Worm (Caenorhabditis elegans) whole organism, L4 larva: ENCODE measurements around the gene acp-2.
A peak's percentile ranks its signal among the peaks of the same experiment; 100 is the strongest.

Experiments used
- F10B5.3 ChIP-seq: sonication (generic microtip); optimal IDR thresholded peaks from 2 replicates; lab custom pipeline; 2016; ENCODE audit warnings: mild to moderate bottlenecking, missing genetic modification characterization, missing compliant biosample characterization
- F26F4.8 ChIP-seq: fragments of 200-800 bp; sonication (Bioruptor generic); conservative IDR thresholded peaks from 2 replicates; pipeline ENCODE4 v1.3.6; 2022; ENCODE audit warnings: missing genetic modification characterization, missing compliant biosample characterization
- F37D6.2 ChIP-seq: sonication (generic microtip); optimal IDR thresholded peaks from 2 replicates; lab custom pipeline; 2016; ENCODE audit warnings: mild to moderate bottlenecking, missing genetic modification characterization, missing compliant biosample characterization
- F44E2.7 ChIP-seq: fragments of 200-800 bp; sonication (Bioruptor generic); IDR thresholded peaks from 2 replicates; pipeline ENCODE4 v2.1.2; 2022; ENCODE audit warnings: missing genetic modification characterization, missing compliant biosample characterization
- R02D3.7 ChIP-seq: fragments of 150-350 bp; sonication (generic microtip); optimal IDR thresholded peaks from 3 replicates; lab custom pipeline; 2014; ENCODE audit warnings: missing biosample characterization, missing genetic modification characterization
- T26A8.4 ChIP-seq: fragments of 200-800 bp; sonication (Bioruptor generic); IDR thresholded peaks from 2 replicates; pipeline ENCODE4 v1.3.6; 2022; ENCODE audit warnings: missing genetic modification characterization, missing compliant biosample characterization
- aly-2 ChIP-seq: sonication (generic microtip); optimal IDR thresholded peaks from 2 replicates; lab custom pipeline; 2018; ENCODE audit warnings: missing biosample characterization, missing genetic modification characterization
- arid-1 ChIP-seq: fragments of 200-800 bp; sonication (Bioruptor generic); conservative IDR thresholded peaks from 2 replicates; pipeline ENCODE4 v1.3.6; 2022; ENCODE audit warnings: missing genetic modification reagents, missing genetic modification characterization, missing compliant biosample characterization
- attf-4 ChIP-seq: sonication (generic microtip); optimal IDR thresholded peaks from 3 replicates; lab custom pipeline; 2017; ENCODE audit warnings: missing biosample characterization, missing genetic modification characterization
- ceh-20 ChIP-seq: fragments of 200-800 bp; sonication (Bioruptor generic); IDR thresholded peaks from 2 replicates; pipeline ENCODE4 v1.3.6; 2022; ENCODE audit warnings: missing genetic modification reagents, missing genetic modification characterization, missing compliant biosample characterization
- ceh-28 ChIP-seq: fragments of 150-350 bp; optimal IDR thresholded peaks from 2 replicates; lab custom pipeline; 2014; ENCODE audit warnings: missing biosample characterization, missing genetic modification reagents, missing genetic modification characterization
- ceh-44 ChIP-seq: fragments of 200-800 bp; sonication (Bioruptor generic); IDR thresholded peaks from 2 replicates; pipeline ENCODE4 v1.3.6; 2022; ENCODE audit warnings: missing genetic modification reagents, missing genetic modification characterization, missing compliant biosample characterization
- cey-2 ChIP-seq: sonication (generic microtip); optimal IDR thresholded peaks from 3 replicates; lab custom pipeline; 2017; ENCODE audit warnings: missing genetic modification characterization, mild to moderate bottlenecking, missing compliant biosample characterization, antibody characterized with exemption, borderline replicate concordance; ENCODE audit not compliant: insufficient read depth
- ctbp-1 ChIP-seq: fragments of 200-800 bp; sonication (Bioruptor generic); IDR thresholded peaks from 2 replicates; pipeline ENCODE4 v1.3.6; 2022; ENCODE audit warnings: missing genetic modification reagents, missing genetic modification characterization, missing compliant biosample characterization
- daf-19 ChIP-seq: fragments of 200-800 bp; sonication (Bioruptor generic); conservative IDR thresholded peaks from 2 replicates; pipeline ENCODE4 v1.3.6; 2022; ENCODE audit warnings: missing genetic modification characterization, missing compliant biosample characterization
- dmd-8 ChIP-seq: fragments of 200-800 bp; sonication (Bioruptor generic); IDR thresholded peaks from 2 replicates; pipeline ENCODE4 v1.3.6; 2022; ENCODE audit warnings: missing genetic modification characterization, missing compliant biosample characterization
- dmd-9 ChIP-seq: fragments of 200-800 bp; sonication (Bioruptor generic); IDR thresholded peaks from 2 replicates; pipeline ENCODE4 v1.3.6; 2022; ENCODE audit warnings: missing genetic modification reagents, missing genetic modification characterization, missing compliant biosample characterization
- dpl-1 ChIP-seq: fragments of 150-350 bp; optimal IDR thresholded peaks from 2 replicates; lab custom pipeline; 2014; ENCODE audit warnings: missing biosample characterization, missing genetic modification reagents, missing genetic modification characterization
- egl-27 ChIP-seq: sonication (generic microtip); optimal IDR thresholded peaks from 3 replicates; lab custom pipeline; 2017; ENCODE audit warnings: missing biosample characterization, missing genetic modification reagents, missing genetic modification characterization
- fkh-10 ChIP-seq: fragments of 150-350 bp; optimal IDR thresholded peaks from 2 replicates; lab custom pipeline; 2014; ENCODE audit warnings: missing biosample characterization, missing genetic modification reagents, missing genetic modification characterization
- fos-1 ChIP-seq: fragments of 150-350 bp; optimal IDR thresholded peaks from 2 replicates; lab custom pipeline; 2014; ENCODE audit warnings: missing biosample characterization, missing genetic modification characterization
- hlh-11 ChIP-seq: fragments of 200-800 bp; sonication (Bioruptor generic); optimal IDR thresholded peaks from 2 replicates; lab custom pipeline; 2018; ENCODE audit warnings: mild to moderate bottlenecking, missing genetic modification characterization, missing compliant biosample characterization
- hmg-1.1 ChIP-seq: fragments of 200-800 bp; sonication (Bioruptor generic); IDR thresholded peaks from 2 replicates; pipeline ENCODE4 v1.3.6; 2022; ENCODE audit warnings: missing genetic modification reagents, missing genetic modification characterization, missing compliant biosample characterization
- jun-1 ChIP-seq: fragments of 150-350 bp; optimal IDR thresholded peaks from 2 replicates; lab custom pipeline; 2014; ENCODE audit warnings: missing biosample characterization, missing genetic modification reagents, missing genetic modification characterization
- lin-15B ChIP-seq: fragments of 150-350 bp; sonication (generic microtip); optimal IDR thresholded peaks from 3 replicates; lab custom pipeline; 2014; ENCODE audit warnings: missing biosample characterization, missing genetic modification characterization
- lir-3 ChIP-seq: sonication (generic microtip); optimal IDR thresholded peaks from 2 replicates; lab custom pipeline; 2016; ENCODE audit warnings: mild to moderate bottlenecking, missing genetic modification characterization, missing compliant biosample characterization
- lsy-2 ChIP-seq, 2 experiments: fragments of 150-350 bp in 1 of 2; sonication (generic microtip) in 1 of 2; optimal IDR thresholded peaks; 2 replicates each; lab custom pipeline; 2014 to 2017; ENCODE audit warnings: missing biosample characterization in 2 of 2, missing genetic modification characterization in 2 of 2
- mdt-29 ChIP-seq: fragments of 200-800 bp; sonication (Bioruptor generic); IDR thresholded peaks from 2 replicates; pipeline ENCODE4 v1.3.6; 2022; ENCODE audit warnings: missing genetic modification reagents, missing genetic modification characterization, missing compliant biosample characterization
- mep-1 ChIP-seq: fragments of 150-350 bp; sonication (generic microtip); optimal IDR thresholded peaks from 3 replicates; lab custom pipeline; 2014; ENCODE audit warnings: missing biosample characterization, missing genetic modification characterization
- mes-2 ChIP-seq: sonication (generic microtip); optimal IDR thresholded peaks from 2 replicates; lab custom pipeline; 2016; ENCODE audit warnings: missing genotype, mild to moderate bottlenecking, missing genetic modification characterization, missing compliant biosample characterization; ENCODE audit not compliant: poor library complexity, severe bottlenecking
- mxl-2 ChIP-seq: fragments of 200-800 bp; sonication (Bioruptor generic); conservative IDR thresholded peaks from 2 replicates; pipeline ENCODE4 v1.3.6; 2022; ENCODE audit warnings: missing genetic modification reagents, missing genetic modification characterization, missing compliant biosample characterization
- nhr-102 ChIP-seq: sonication (generic microtip); optimal IDR thresholded peaks from 2 replicates; lab custom pipeline; 2016; ENCODE audit warnings: mild to moderate bottlenecking, missing genetic modification characterization, moderate library complexity, missing compliant biosample characterization
- nhr-25 ChIP-seq: sonication (generic microtip); optimal IDR thresholded peaks from 2 replicates; lab custom pipeline; 2017; ENCODE audit warnings: missing genetic modification characterization, mild to moderate bottlenecking, missing compliant biosample characterization, antibody characterized with exemption, moderate library complexity, borderline replicate concordance; ENCODE audit not compliant: insufficient read depth
- nhr-28 ChIP-seq: fragments of 150-350 bp; optimal IDR thresholded peaks from 2 replicates; lab custom pipeline; 2014; ENCODE audit warnings: missing biosample characterization, missing genetic modification characterization
- nhr-41 ChIP-seq: fragments of 200-800 bp; sonication (Bioruptor generic); IDR thresholded peaks from 2 replicates; pipeline ENCODE4 v1.3.6; 2022; ENCODE audit warnings: missing genetic modification reagents, missing genetic modification characterization, missing compliant biosample characterization
- nhr-48 ChIP-seq: sonication (generic microtip); optimal IDR thresholded peaks from 2 replicates; lab custom pipeline; 2016; ENCODE audit warnings: mild to moderate bottlenecking, missing genetic modification characterization, missing compliant biosample characterization
- nhr-76 ChIP-seq: fragments of 150-350 bp; optimal IDR thresholded peaks from 2 replicates; lab custom pipeline; 2014; ENCODE audit warnings: missing biosample characterization, missing genetic modification characterization
- nhr-77 ChIP-seq: fragments of 150-350 bp; optimal IDR thresholded peaks from 2 replicates; lab custom pipeline; 2014; ENCODE audit warnings: missing biosample characterization, missing genetic modification characterization
- pha-4 ChIP-seq, 2 experiments: fragments of 150-350 bp in 1 of 2; fragments of 200-800 bp in 1 of 2; sonication (Bioruptor generic) in 1 of 2; IDR thresholded peaks in 1 of 2; optimal IDR thresholded peaks in 1 of 2; 2 replicates each; pipeline versions ENCODE4 v1.3.6 to Lab custom; 2014 to 2022; ENCODE audit warnings: missing genetic modification characterization in 2 of 2, missing genetic modification reagents in 2 of 2, missing biosample characterization in 1 of 2, missing compliant biosample characterization in 1 of 2
- php-3 ChIP-seq: fragments of 200-800 bp; sonication (Bioruptor generic); IDR thresholded peaks from 2 replicates; pipeline ENCODE4 v1.3.6; 2022; ENCODE audit warnings: missing genetic modification reagents, missing genetic modification characterization, missing compliant biosample characterization
- sdz-12 ChIP-seq: fragments of 200-800 bp; sonication (Bioruptor generic); optimal IDR thresholded peaks from 2 replicates; lab custom pipeline; 2018; ENCODE audit warnings: mild to moderate bottlenecking, missing genetic modification characterization, missing compliant biosample characterization
- set-16 ChIP-seq: fragments of 200-800 bp; sonication (Bioruptor generic); IDR thresholded peaks from 2 replicates; pipeline ENCODE4 v1.3.6; 2022; ENCODE audit warnings: missing genetic modification reagents, missing genetic modification characterization, missing compliant biosample characterization
- spr-3 ChIP-seq: fragments of 200-800 bp; sonication (Bioruptor generic); optimal IDR thresholded peaks from 2 replicates; lab custom pipeline; 2018; ENCODE audit warnings: mild to moderate bottlenecking, missing genetic modification characterization, missing compliant biosample characterization
- tag-97 ChIP-seq: fragments of 200-800 bp; sonication (Bioruptor generic); IDR thresholded peaks from 2 replicates; pipeline ENCODE4 v1.3.6; 2022; ENCODE audit warnings: missing genetic modification characterization, missing compliant biosample characterization
- unc-130 ChIP-seq: sonication (generic microtip); optimal IDR thresholded peaks from 2 replicates; lab custom pipeline; 2016; ENCODE audit warnings: missing genetic modification reagents, missing genetic modification characterization, missing compliant biosample characterization
- vab-7 ChIP-seq: fragments of 200-800 bp; sonication (Bioruptor generic); IDR thresholded peaks from 2 replicates; pipeline ENCODE4 v1.3.6; 2022; ENCODE audit warnings: missing genetic modification reagents, missing genetic modification characterization, missing compliant biosample characterization
- zag-1 ChIP-seq: fragments of 150-350 bp; optimal IDR thresholded peaks from 2 replicates; lab custom pipeline; 2014; ENCODE audit warnings: missing biosample characterization, missing genetic modification characterization
- zfp-2 ChIP-seq: sonication (generic microtip); optimal IDR thresholded peaks from 2 replicates; lab custom pipeline; 2016; ENCODE audit warnings: mild to moderate bottlenecking, missing genetic modification characterization, missing compliant biosample characterization
- zip-11 ChIP-seq: fragments of 200-800 bp; sonication (Bioruptor generic); IDR thresholded peaks from 2 replicates; pipeline ENCODE4 v1.3.6; 2022; ENCODE audit warnings: missing genetic modification characterization, missing compliant biosample characterization
- zip-2 ChIP-seq: fragments of 150-350 bp; optimal IDR thresholded peaks from 2 replicates; lab custom pipeline; 2014; ENCODE audit warnings: missing biosample characterization, missing genetic modification characterization

The acp-2 gene

DNA sequence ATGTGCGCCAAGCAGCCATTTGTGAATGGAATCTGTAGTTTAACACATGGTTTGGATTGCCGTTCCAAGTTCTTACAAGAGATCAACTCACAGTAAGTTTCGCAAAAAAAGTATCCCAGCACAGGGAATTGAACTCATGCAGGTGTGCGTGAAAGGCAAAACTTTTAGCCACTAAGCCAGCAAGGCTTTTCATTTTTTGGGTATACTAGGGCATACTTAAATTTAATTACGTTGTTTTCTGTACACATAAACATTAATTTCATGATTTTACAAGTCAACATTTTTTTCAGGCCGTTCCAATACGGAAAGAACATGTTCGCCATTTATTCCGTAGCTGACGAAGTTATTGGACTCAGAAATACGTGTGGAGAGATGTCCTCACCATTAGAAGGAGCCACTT is 9.7 kb upstream of the acp-2 start (continued):
- TF ChIP-seq tag-97 (GFP tag; lab: Robert Waterston, UW) (no peak), nhr-77 (tag; lab: Kevin White, UChicago) (no peak), vab-7 (peak; percentile 73; the same call in 1 of the 2 replicates), ceh-28 (tag; lab: Kevin White, UChicago) (no peak), attf-4 (tag; lab: Kevin White, UChicago) (no peak), lin-15B (tag; lab: Kevin White, UChicago) (no peak), hlh-11 (tag; lab: Kevin White, UChicago) (peak; percentile 4), lir-3 (tag; lab: Kevin White, UChicago) (peak; percentile 85), cey-2 (tag; lab: Kevin White, UChicago) (no peak), dmd-9 (GFP tag; lab: Robert Waterston, UW) (peak; percentile 72), fos-1 (tag; lab: Kevin White, UChicago) (no peak), zip-2 (tag; lab: Kevin White, UChicago) (no peak), F44E2.7 (GFP tag; lab: Robert Waterston, UW) (peak; percentile 99), egl-27 (tag; lab: Kevin White, UChicago) (no peak), mxl-2 (GFP tag; lab: Robert Waterston, UW) (0 out of 2 replicates have a peak, but pooled peaks have one; percentile 54), zag-1 (no peak), nhr-25 (tag; lab: Kevin White, UChicago) (peak; percentile 9), F10B5.3 (tag; lab: Kevin White, UChicago) (peak; percentile 79), F37D6.2 (tag; lab: Kevin White, UChicago) (no peak), nhr-28 (no peak), zfp-2 (tag; lab: Kevin White, UChicago) (no peak), nhr-41 (GFP tag; lab: Robert Waterston, UW) (0 out of 2 replicates have a peak, but pooled peaks have one; percentile 66), fkh-10 (GFP tag; lab: Kevin White, UChicago) (no peak), php-3 (GFP tag; lab: Robert Waterston, UW) (peak; percentile 77), nhr-48 (tag; lab: Kevin White, UChicago) (peak; percentile 46), aly-2 (tag; lab: Kevin White, UChicago) (no peak), F26F4.8 (GFP tag; lab: Robert Waterston, UW) (peak; percentile 99), mep-1 (no peak), dpl-1 (GFP tag; lab: Kevin White, UChicago) (no peak), mdt-29 (GFP tag; lab: Robert Waterston, UW) (peak; percentile 69; the same call in 1 of the 2 replicates), T26A8.4 (GFP tag; lab: Robert Waterston, UW) (peak; percentile 81), nhr-76 (tag; lab: Kevin White, UChicago) (no peak), zip-11 (GFP tag; lab: Robert Waterston, UW) (no peak), hmg-1.1 (peak; percentile 50), ceh-44 (GFP tag; lab: Robert Waterston, UW) (no peak), pha-4 (GFP tag; IDR thresholded peaks at IDR 0.05; lab: Robert Waterston, UW) (peak; percentile 92), pha-4 (tag; optimal IDR thresholded peaks at IDR 0.05; lab: Kevin White, UChicago) (no peak), spr-3 (GFP tag; lab: Kevin White, UChicago) (peak; percentile 82), nhr-102 (peak; percentile 55), ctbp-1 (peak; percentile 80), R02D3.7 (tag; lab: Kevin White, UChicago) (peak; percentile 21), daf-19 (GFP tag; lab: Robert Waterston, UW) (peak; percentile 86), arid-1 (GFP tag; lab: Robert Waterston, UW) (peak; percentile 96), sdz-12 (GFP tag; lab: Kevin White, UChicago) (no peak), dmd-8 (peak; percentile 99), set-16 (GFP tag; lab: Robert Waterston, UW) (no peak), jun-1 (tag; lab: Kevin White, UChicago) (no peak), ceh-20 (GFP tag; lab: Robert Waterston, UW) (peak; percentile 71; the same call in 1 of the 2 replicates), mes-2 (tag; lab: Kevin White, UChicago) (peak; percentile 79), lsy-2 (tag; optimal IDR thresholded peaks at IDR 0.05; lab: Kevin White, UChicago) (peak in 1 of 2 experiments; percentile 32), unc-130 (peak; percentile 38)
